Worm (Caenorhabditis elegans): ENCODE measurements around the gene C17B7.4.

DNA sequence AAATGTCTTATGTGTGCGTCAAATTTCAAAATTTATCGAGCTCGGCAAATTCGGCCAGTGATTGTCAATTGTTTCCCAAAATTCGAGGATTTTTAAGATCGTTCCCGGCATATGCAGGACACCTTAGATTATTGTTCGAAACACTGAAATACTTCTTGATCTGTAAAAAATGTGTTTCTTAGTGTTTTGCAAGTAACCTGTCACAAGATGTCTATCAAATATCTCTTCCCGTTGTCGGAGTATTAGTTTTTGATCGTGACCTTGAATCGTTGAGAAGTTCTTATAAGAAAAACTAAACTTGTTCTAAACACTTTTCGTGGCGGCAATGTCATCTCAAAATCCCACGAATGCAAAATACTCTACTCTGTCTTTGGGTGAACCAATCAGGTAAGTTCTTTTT lies 23.4 kb downstream of the C17B7.4 start, which contains the start of gene C04E12.4:
- TF ChIP-seq ahr-1 (tag; optimal IDR thresholded peaks at IDR 0.05) = no peak
- TF ChIP-seq pqm-1 (tag; optimal IDR thresholded peaks at IDR 0.05) = no peak
- no peak for TF ChIP-seq ceh-48 (tag; optimal IDR thresholded peaks at IDR 0.05)
- TF ChIP-seq dve-1 (tag; optimal IDR thresholded peaks at IDR 0.05) = no peak
- no peak for TF ChIP-seq F13H6.1 (tag; optimal IDR thresholded peaks at IDR 0.05)
- TF ChIP-seq K02D7.2 (tag; optimal IDR thresholded peaks at IDR 0.05) = no peak
- no peak for TF ChIP-seq pha-4 (tag; optimal IDR thresholded peaks at IDR 0.05)
- TF ChIP-seq nfya-1 (tag; optimal IDR thresholded peaks at IDR 0.05) = no peak
- TF ChIP-seq pha-2 (tag; optimal IDR thresholded peaks at IDR 0.05) = no peak
- no peak for TF ChIP-seq ceh-19 (GFP tag; optimal IDR thresholded peaks at IDR 0.05)
- TF ChIP-seq ama-1 (optimal IDR thresholded peaks at IDR 0.05) = no peak
- no peak for TF ChIP-seq hlh-15 (tag; optimal IDR thresholded peaks at IDR 0.05)
- no peak for TF ChIP-seq pag-3 (tag; optimal IDR thresholded peaks at IDR 0.05; ENCODE audit: borderline replicate concordance)
- TF ChIP-seq Y22D7AL.16 (tag; optimal IDR thresholded peaks at IDR 0.05) = no peak
